Fruit fly (Drosophila melanogaster) whole organism: ENCODE data around the gene CG14957.

Experiments
- CG8478 ChIP-seq: fragments of >200 bp; optimal IDR thresholded peaks from 2 replicates; lab custom pipeline; 2018; ENCODE audit warnings: inconsistent platforms
- Dll ChIP-seq: fragments of >200 bp; optimal IDR thresholded peaks from 2 replicates; lab custom pipeline; 2017
- EcR ChIP-seq, 2 experiments: fragments of >200 bp; optimal IDR thresholded peaks; 2 replicates each; lab custom pipeline; 2017; ENCODE audit warnings: missing biosample characterization in 2 of 2, missing genetic modification characterization in 2 of 2, missing genetic modification reagents in 2 of 2
- pan ChIP-seq: fragments of >200 bp; optimal IDR thresholded peaks from 2 replicates; lab custom pipeline; 2017
- psq ChIP-seq: fragments of >200 bp; optimal IDR thresholded peaks from 2 replicates; lab custom pipeline; 2017
- usp ChIP-seq: fragments of >200 bp; optimal IDR thresholded peaks from 2 replicates; lab custom pipeline; 2017; ENCODE audit warnings: missing biosample characterization, missing genetic modification characterization, mixed read lengths

DNA sequence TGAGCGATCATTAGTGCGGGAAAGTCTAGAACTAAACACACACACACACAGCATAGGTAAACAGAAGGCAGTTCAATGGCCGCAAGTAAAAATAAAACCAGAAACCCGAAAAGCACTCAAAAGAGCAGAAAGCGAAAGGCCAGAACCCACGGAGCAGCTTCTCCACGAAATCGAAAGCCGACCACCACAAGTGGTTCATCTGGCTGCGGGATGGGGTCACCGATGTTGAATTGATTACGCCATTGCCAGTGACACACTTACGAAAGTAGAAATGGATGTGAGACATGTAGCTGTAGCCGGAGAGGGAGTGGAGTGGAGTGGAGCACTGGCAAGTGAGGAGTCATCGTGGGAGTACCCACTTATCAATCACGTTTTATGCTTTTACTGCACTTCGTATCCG is 46.0 kb upstream of the CG14957 start:
- TF ChIP-seq pan (lab: Kevin White, UChicago) = no peak
- TF ChIP-seq psq (lab: Kevin White, UChicago) = no peak
- no peak for TF ChIP-seq Dll (lab: Kevin White, UChicago)
- no peak for TF ChIP-seq usp (GFP tag; lab: Kevin White, UChicago)
- no peak for TF ChIP-seq CG8478 (lab: Kevin White, UChicago)
- no peak for TF ChIP-seq EcR (GFP tag; optimal IDR thresholded peaks at IDR 0.05; lab: Kevin White, UChicago)
